Fruit fly (Drosophila melanogaster): ENCODE data around the gene CG8620.

dm6 chr3L:7149388-7149787 lies 8.5 kb upstream of the CG8620 start:
- no peak for TF ChIP-seq Dll (optimal IDR thresholded peaks at IDR 0.05)
- TF ChIP-seq psq (optimal IDR thresholded peaks at IDR 0.05) = no peak
- TF ChIP-seq CG8478 (optimal IDR thresholded peaks at IDR 0.05) = no peak
- TF ChIP-seq pan (optimal IDR thresholded peaks at IDR 0.05) = no peak
- TF ChIP-seq usp (GFP tag; optimal IDR thresholded peaks at IDR 0.05) = no peak
- TF ChIP-seq EcR (GFP tag; optimal IDR thresholded peaks at IDR 0.05) = no peak
